Fruit fly (Drosophila melanogaster) whole organism, embryonic: ENCODE results near the gene CNMaR.

Source experiments
- Atf-2 ChIP-seq: fragments of 200-800 bp; sonication (Bioruptor generic); optimal IDR thresholded peaks from 2 replicates; lab custom pipeline; 2016; ENCODE audit warnings: missing biosample characterization, missing genetic modification characterization
- Bgb ChIP-seq: fragments of 200-800 bp; sonication (Bioruptor generic); IDR thresholded peaks from 2 replicates; pipeline ENCODE4 v1.3.6; 2022; ENCODE audit warnings: missing biosample characterization, missing genetic modification characterization; ENCODE audit not compliant: partially characterized antibody
- C15 ChIP-seq: fragments of 200-800 bp; sonication (Bioruptor generic); IDR thresholded peaks from 3 replicates; pipeline ENCODE4 v1.3.6; 2022; ENCODE audit warnings: missing biosample characterization, missing genetic modification characterization
- CG11398 ChIP-seq: fragments of 200-800 bp; sonication (Bioruptor generic); optimal IDR thresholded peaks from 2 replicates; lab custom pipeline; 2016; ENCODE audit warnings: missing biosample characterization, missing genetic modification characterization
- CG12769 ChIP-seq: fragments of 200-800 bp; sonication (Bioruptor generic); optimal IDR thresholded peaks from 2 replicates; lab custom pipeline; 2019; ENCODE audit warnings: missing biosample characterization, mild to moderate bottlenecking, missing genetic modification characterization, moderate library complexity
- CG16815 ChIP-seq: fragments of 200-800 bp; sonication (Bioruptor generic); optimal IDR thresholded peaks from 3 replicates; lab custom pipeline; 2017; ENCODE audit warnings: missing biosample characterization, mild to moderate bottlenecking, missing genetic modification characterization
- CG17361 ChIP-seq: fragments of 200-800 bp; sonication (Bioruptor generic); IDR thresholded peaks from 3 replicates; pipeline ENCODE4 v1.3.6; 2022; ENCODE audit warnings: missing biosample characterization, missing genetic modification characterization
- CG2116 ChIP-seq: fragments of 200-800 bp; sonication (Bioruptor generic); optimal IDR thresholded peaks from 3 replicates; lab custom pipeline; 2018; ENCODE audit warnings: missing biosample characterization, mild to moderate bottlenecking, missing genetic modification characterization
- CG2712 ChIP-seq: fragments of 200-800 bp; optimal IDR thresholded peaks from 3 replicates; lab custom pipeline; 2019; ENCODE audit warnings: missing biosample characterization, mild to moderate bottlenecking, missing genetic modification characterization, moderate library complexity
- CG2889 ChIP-seq: fragments of 200-800 bp; sonication (Bioruptor generic); IDR thresholded peaks from 3 replicates; pipeline ENCODE4 v1.3.6; 2022; ENCODE audit warnings: missing biosample characterization, missing genetic modification characterization
- CG30403 ChIP-seq: fragments of 200-800 bp; sonication (Bioruptor generic); optimal IDR thresholded peaks from 3 replicates; lab custom pipeline; 2016; ENCODE audit warnings: missing biosample characterization, missing genetic modification characterization
- CG34224 ChIP-seq: fragments of 200-800 bp; sonication (Bioruptor generic); IDR thresholded peaks from 3 replicates; pipeline ENCODE4 v1.3.6; 2022; ENCODE audit warnings: missing biosample characterization, missing genetic modification characterization; ENCODE audit not compliant: partially characterized antibody
- CG4617 ChIP-seq: fragments of 200-800 bp; sonication (Bioruptor generic); optimal IDR thresholded peaks from 3 replicates; lab custom pipeline; 2016; ENCODE audit warnings: missing biosample characterization, missing genetic modification characterization, borderline replicate concordance
- CG9215 ChIP-seq: fragments of 200-800 bp; sonication (Bioruptor generic); IDR thresholded peaks from 2 replicates; pipeline ENCODE4 v1.3.6; 2022; ENCODE audit warnings: missing biosample characterization, missing genetic modification characterization
- CG9727 ChIP-seq: fragments of 200-800 bp; sonication (Bioruptor generic); optimal IDR thresholded peaks from 3 replicates; lab custom pipeline; 2017; ENCODE audit warnings: missing biosample characterization, mild to moderate bottlenecking, missing genetic modification characterization
- CoRest ChIP-seq: fragments of 200-800 bp; sonication (Bioruptor generic); optimal IDR thresholded peaks from 3 replicates; lab custom pipeline; 2018; ENCODE audit warnings: missing biosample characterization, mild to moderate bottlenecking, missing genetic modification characterization, moderate library complexity
- Deaf1 ChIP-seq: fragments of 200-800 bp; optimal IDR thresholded peaks from 3 replicates; lab custom pipeline; 2019; ENCODE audit warnings: missing biosample characterization, mild to moderate bottlenecking, missing genetic modification characterization, moderate library complexity
- Dll ChIP-seq: fragments of 200-800 bp; sonication (Bioruptor generic); IDR thresholded peaks from 4 replicates; pipeline ENCODE4 v1.3.6; 2022; ENCODE audit warnings: missing biosample characterization, missing genetic modification characterization; ENCODE audit not compliant: partially characterized antibody
- Med ChIP-seq: fragments of 200-800 bp; sonication (Bioruptor generic); peaks from one replicate; lab custom pipeline; 2016; ENCODE audit warnings: missing biosample characterization, missing genetic modification characterization, mild to moderate bottlenecking, inconsistent platforms, moderate library complexity
- Nf-YB ChIP-seq: fragments of 200-800 bp; sonication (Bioruptor generic); optimal IDR thresholded peaks from 3 replicates; lab custom pipeline; 2019; ENCODE audit warnings: missing biosample characterization, mild to moderate bottlenecking, missing genetic modification characterization, moderate library complexity
- PHDP ChIP-seq: fragments of 200-800 bp; sonication (Bioruptor generic); optimal IDR thresholded peaks from 3 replicates; lab custom pipeline; 2018; ENCODE audit warnings: missing biosample characterization, mild to moderate bottlenecking, missing genetic modification characterization, moderate library complexity
- Ravus ChIP-seq: fragments of 200-800 bp; sonication (Bioruptor generic); IDR thresholded peaks from 2 replicates; pipeline ENCODE4 v1.3.6; 2022; ENCODE audit warnings: missing biosample characterization, missing genetic modification characterization
- Xbp1 ChIP-seq: fragments of 200-800 bp; sonication (Bioruptor generic); optimal IDR thresholded peaks from 3 replicates; lab custom pipeline; 2016; ENCODE audit warnings: missing biosample characterization, mild to moderate bottlenecking, missing genetic modification characterization
- al ChIP-seq: fragments of 200-800 bp; sonication (Bioruptor generic); IDR thresholded peaks from 2 replicates; pipeline ENCODE4 v1.3.6; 2022; ENCODE audit warnings: missing biosample characterization, missing genetic modification characterization
- ase ChIP-seq: fragments of 200-800 bp; sonication (Bioruptor generic); IDR thresholded peaks from 3 replicates; pipeline ENCODE4 v1.3.6; 2022; ENCODE audit warnings: missing biosample characterization, missing genetic modification characterization
- bcd ChIP-seq: fragments of 200-800 bp; sonication (Bioruptor generic); optimal IDR thresholded peaks from 2 replicates; lab custom pipeline; 2017; ENCODE audit warnings: missing biosample characterization, mild to moderate bottlenecking, missing genetic modification characterization
- cad ChIP-seq: fragments of >200 bp; optimal IDR thresholded peaks from 2 replicates; lab custom pipeline; 2017; ENCODE audit warnings: missing biosample characterization, missing genetic modification characterization
- cg ChIP-seq: fragments of 200-800 bp; sonication (Bioruptor generic); optimal IDR thresholded peaks from 3 replicates; lab custom pipeline; 2019; ENCODE audit warnings: missing biosample characterization, mild to moderate bottlenecking, missing genetic modification characterization, moderate library complexity
- chinmo ChIP-seq: fragments of 200-800 bp; sonication (Bioruptor generic); IDR thresholded peaks from 4 replicates; pipeline ENCODE4 v1.3.6; 2022; ENCODE audit warnings: missing biosample characterization, missing genetic modification characterization; ENCODE audit not compliant: partially characterized antibody
- ci ChIP-seq: fragments of 200-800 bp; sonication (Bioruptor generic); IDR thresholded peaks from 3 replicates; pipeline ENCODE4 v1.3.6; 2022; ENCODE audit warnings: missing biosample characterization, missing genetic modification characterization
- crc ChIP-seq: fragments of 200-800 bp; sonication (Bioruptor generic); optimal IDR thresholded peaks from 2 replicates; lab custom pipeline; 2016; ENCODE audit warnings: missing biosample characterization, missing genetic modification characterization
- dmrt99B ChIP-seq: fragments of 200-800 bp; sonication (Bioruptor generic); optimal IDR thresholded peaks from 2 replicates; lab custom pipeline; 2018; ENCODE audit warnings: missing biosample characterization, mild to moderate bottlenecking, missing genetic modification characterization, moderate library complexity
- gsb-n ChIP-seq: fragments of 200-800 bp; sonication (Bioruptor generic); optimal IDR thresholded peaks from 3 replicates; lab custom pipeline; 2018; ENCODE audit warnings: missing biosample characterization, mild to moderate bottlenecking, missing genetic modification characterization
- hb ChIP-seq: fragments of 200-800 bp; sonication (Bioruptor generic); IDR thresholded peaks from 3 replicates; pipeline ENCODE4 v1.3.6; 2022; ENCODE audit warnings: missing biosample characterization, missing genetic modification characterization; ENCODE audit not compliant: partially characterized antibody
- jigr1 ChIP-seq: fragments of 200-800 bp; sonication (Bioruptor generic); IDR thresholded peaks from 3 replicates; pipeline ENCODE4 v1.3.6; 2022; ENCODE audit warnings: missing biosample characterization, missing genetic modification characterization
- lab ChIP-seq: fragments of 200-800 bp; sonication (Bioruptor generic); optimal IDR thresholded peaks from 3 replicates; lab custom pipeline; 2017; ENCODE audit warnings: missing biosample characterization, missing genetic modification characterization, mild to moderate bottlenecking, moderate library complexity, missing genetic modification reagents
- maf-S ChIP-seq: fragments of 200-800 bp; sonication (Bioruptor generic); optimal IDR thresholded peaks from 2 replicates; lab custom pipeline; 2016; ENCODE audit warnings: missing biosample characterization, missing genetic modification characterization
- oc ChIP-seq: fragments of 200-800 bp; sonication (Bioruptor generic); optimal IDR thresholded peaks from 2 replicates; lab custom pipeline; 2018; ENCODE audit warnings: missing biosample characterization, mild to moderate bottlenecking, missing genetic modification characterization, moderate library complexity
- otp ChIP-seq: fragments of 200-800 bp; sonication (Bioruptor generic); IDR thresholded peaks from 3 replicates; pipeline ENCODE4, ENCODE4 v1.3.6; 2022; ENCODE audit warnings: missing biosample characterization, missing genetic modification characterization
- phol ChIP-seq: fragments of 200-800 bp; sonication (Bioruptor generic); optimal IDR thresholded peaks from 3 replicates; lab custom pipeline; 2018; ENCODE audit warnings: missing biosample characterization, mild to moderate bottlenecking, missing genetic modification characterization, moderate library complexity
- psq ChIP-seq: fragments of 200-800 bp; sonication (Bioruptor generic); optimal IDR thresholded peaks from 2 replicates; lab custom pipeline; 2017; ENCODE audit warnings: missing biosample characterization, missing genetic modification characterization
- row ChIP-seq: fragments of 200-800 bp; sonication (Bioruptor generic); IDR thresholded peaks from 3 replicates; pipeline ENCODE4 v1.3.6; 2022; ENCODE audit warnings: missing biosample characterization, missing genetic modification characterization
- slp2 ChIP-seq: fragments of 200-800 bp; sonication (Bioruptor generic); optimal IDR thresholded peaks from 2 replicates; lab custom pipeline; 2016; ENCODE audit warnings: missing biosample characterization, missing genetic modification characterization
- toy ChIP-seq: fragments of 200-800 bp; sonication (Bioruptor generic); IDR thresholded peaks from 2 replicates; pipeline ENCODE4 v1.3.6; 2022; ENCODE audit warnings: missing biosample characterization, missing genetic modification characterization
- vnd ChIP-seq: fragments of 200-800 bp; sonication (Bioruptor generic); IDR thresholded peaks from 3 replicates; pipeline ENCODE4 v1.3.6; 2022; ENCODE audit warnings: missing biosample characterization, missing genetic modification characterization; ENCODE audit not compliant: partially characterized antibody
- vvl ChIP-seq: fragments of 200-800 bp; sonication (Bioruptor generic); IDR thresholded peaks from 2 replicates; pipeline ENCODE4 v1.3.6; 2022; ENCODE audit warnings: missing biosample characterization, missing genetic modification characterization
- wek ChIP-seq: fragments of 200-800 bp; sonication (Bioruptor generic); optimal IDR thresholded peaks from 3 replicates; lab custom pipeline; 2018; ENCODE audit warnings: missing biosample characterization, mild to moderate bottlenecking, missing genetic modification characterization, moderate library complexity

Gene CNMaR

DNA sequence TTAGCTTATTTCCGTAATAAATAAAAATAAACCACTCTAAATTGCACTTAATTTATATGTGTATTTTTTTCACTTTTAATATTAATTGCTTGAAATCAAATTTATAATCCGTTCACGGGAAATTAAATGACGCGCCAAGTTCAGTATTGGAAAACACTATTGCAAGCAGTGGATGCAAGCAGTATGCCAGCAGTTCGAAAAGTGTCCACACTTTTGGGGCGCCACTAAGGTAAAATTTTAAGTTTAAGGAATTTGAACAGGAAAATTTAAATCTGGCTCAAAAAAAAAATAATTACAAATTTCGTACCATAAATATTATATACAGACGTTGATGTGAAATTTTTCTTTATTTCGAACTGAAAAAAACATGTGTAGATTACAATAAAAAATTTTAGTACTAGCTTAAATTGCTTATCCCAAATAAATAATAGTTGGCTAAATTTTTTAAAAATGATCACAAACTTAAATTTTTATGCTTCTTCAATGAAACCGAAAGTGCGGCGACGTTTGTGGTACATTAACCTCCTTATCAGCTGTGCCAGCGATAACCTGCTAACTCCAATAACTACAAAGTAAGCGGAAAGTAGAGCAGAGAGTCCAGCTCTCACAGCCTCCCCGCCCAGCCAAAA is 29.8 kb upstream of the CNMaR start (continued):
- 0 out of 3 replicates have a peak, but pooled peaks have one; percentile 36 for TF ChIP-seq ase
- no peak for TF ChIP-seq CG34224 (GFP tag; lab: Robert Waterston, UW)
- TF ChIP-seq phol (tag; lab: Kevin White, UChicago), result peak; percentile 66
- peak; percentile 3 for TF ChIP-seq dmrt99B
- TF ChIP-seq cad (GFP tag; lab: Kevin White, UChicago), result no peak
- TF ChIP-seq Bgb, result peak; percentile 52; the same call in 1 of the 2 replicates
- peak; percentile 76 for TF ChIP-seq Med (GFP tag; lab: Kevin White, UChicago)
- TF ChIP-seq maf-S, result peak; percentile 35
- peak; percentile 40 for TF ChIP-seq CoRest (tag; lab: Kevin White, UChicago)
- peak; percentile 52 for TF ChIP-seq bcd (GFP tag; lab: Kevin White, UChicago)
- peak; percentile 16 for TF ChIP-seq Xbp1
- no peak for TF ChIP-seq C15
- peak; percentile 47 for TF ChIP-seq al (GFP tag; lab: Robert Waterston, UW)

DNA sequence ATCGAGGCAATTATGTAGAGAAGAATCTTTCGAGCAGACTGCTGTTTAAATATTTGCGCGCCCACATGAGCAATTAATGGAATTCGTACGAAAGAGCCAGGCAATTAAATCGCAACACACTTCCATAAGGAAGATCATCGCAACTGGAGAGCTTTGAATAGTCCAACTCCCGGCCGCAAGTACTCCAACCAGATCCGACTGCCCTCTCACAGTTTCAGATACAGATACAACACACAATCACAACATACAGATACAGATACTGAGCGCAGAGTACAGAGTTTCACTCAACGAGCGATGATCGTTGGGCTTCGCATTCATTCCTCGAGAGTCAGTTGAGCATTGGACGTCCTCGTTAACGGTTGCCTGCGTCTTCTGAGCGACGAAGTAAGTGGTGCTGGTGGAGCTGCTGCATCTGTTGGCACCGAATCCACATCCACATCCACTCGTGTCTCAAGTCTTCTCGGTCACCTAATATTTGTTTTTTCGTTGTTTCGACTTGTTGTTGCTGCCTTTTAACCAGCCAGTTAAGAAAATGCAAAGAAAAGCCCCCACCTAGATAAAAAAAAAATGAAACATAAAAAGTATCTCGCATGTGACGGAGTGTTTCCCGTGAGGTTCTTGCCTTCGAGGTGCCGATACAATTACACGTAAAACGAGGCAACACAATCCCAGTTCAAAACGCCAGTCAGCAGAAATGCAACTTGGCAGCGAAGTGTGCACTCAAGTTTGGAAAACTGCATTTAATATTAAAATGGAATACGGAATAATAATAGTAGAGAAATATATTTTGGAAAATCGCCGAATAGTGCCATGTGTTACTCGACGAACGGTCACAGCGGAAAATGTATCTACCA is 29.1 kb upstream of the CNMaR start, which contains the start of gene LanB2:
TSS of gene LanB2 (plus strand) at position 326 of the 854 bp plus-strand sequence.
- no peak for TF ChIP-seq CG16815 (GFP tag; lab: Kevin White, UChicago)
- TF ChIP-seq CG2889 (GFP tag; lab: Robert Waterston, UW), result no peak
- no peak for TF ChIP-seq vnd (GFP tag; lab: Robert Waterston, UW)
- TF ChIP-seq CG30403 (GFP tag; lab: Kevin White, UChicago), result no peak
- TF ChIP-seq ci, result peak; percentile 52; the same call in 1 of the 3 replicates
- TF ChIP-seq CG9215, result no peak
- no peak for TF ChIP-seq CG4617 (GFP tag; lab: Kevin White, UChicago)
- no peak for TF ChIP-seq row
- TF ChIP-seq Ravus (GFP tag; lab: Robert Waterston, UW), result no peak
- TF ChIP-seq CG12769 (tag; lab: Kevin White, UChicago), result peak; percentile 84
- TF ChIP-seq PHDP (tag; lab: Kevin White, UChicago), result peak; percentile 24
- no peak for TF ChIP-seq psq (GFP tag; lab: Kevin White, UChicago)
- peak; percentile 17 for TF ChIP-seq CG2712
- TF ChIP-seq hb (GFP tag; lab: Robert Waterston, UW), result no peak
- TF ChIP-seq wek (GFP tag; lab: Kevin White, UChicago), result peak; percentile 21
- 0 out of 2 replicates have a peak, but pooled peaks have one; percentile 29 for TF ChIP-seq vvl (GFP tag; lab: Robert Waterston, UW)
- TF ChIP-seq toy (GFP tag; lab: Robert Waterston, UW), result no peak
- peak; percentile 0 for TF ChIP-seq Nf-YB
- no peak for TF ChIP-seq Atf-2 (GFP tag; lab: Kevin White, UChicago)
- no peak for TF ChIP-seq Dll (GFP tag; lab: Robert Waterston, UW)
- TF ChIP-seq jigr1 (GFP tag; lab: Robert Waterston, UW), result no peak
- TF ChIP-seq cg (GFP tag; lab: Kevin White, UChicago), result peak; percentile 88
- peak; percentile 87 for TF ChIP-seq Deaf1 (tag; lab: Kevin White, UChicago)
- peak; percentile 21 for TF ChIP-seq CG11398 (GFP tag; lab: Kevin White, UChicago)
- peak; percentile 6 for TF ChIP-seq CG9727 (GFP tag; lab: Kevin White, UChicago)
- TF ChIP-seq oc (tag; lab: Kevin White, UChicago), result no peak
- TF ChIP-seq crc (GFP tag; lab: Kevin White, UChicago), result no peak
- no peak for TF ChIP-seq dmrt99B
- no peak for TF ChIP-seq otp
- peak; percentile 3 for TF ChIP-seq CG2116 (GFP tag; lab: Kevin White, UChicago)
- no peak for TF ChIP-seq slp2
- TF ChIP-seq chinmo (GFP tag; lab: Robert Waterston, UW), result peak; percentile 63; the same call in 1 of the 4 replicates
- peak; percentile 49 for TF ChIP-seq lab (GFP tag; lab: Kevin White, UChicago)
- no peak; the same call in 2 of the 3 replicates for TF ChIP-seq CG17361
- TF ChIP-seq gsb-n (tag; lab: Kevin White, UChicago), result no peak
